Worm (Caenorhabditis elegans) whole organism, L4 larva: Measurements from ENCODE around the gene bca-1.

Experiments used
- F10B5.3 ChIP-seq: sonication (generic microtip); optimal IDR thresholded peaks from 2 replicates; lab custom pipeline; 2016; ENCODE audit warnings: mild to moderate bottlenecking, missing genetic modification characterization, missing compliant biosample characterization
- F26F4.8 ChIP-seq: fragments of 200-800 bp; sonication (Bioruptor generic); conservative IDR thresholded peaks from 2 replicates; pipeline ENCODE4 v1.3.6; 2022; ENCODE audit warnings: missing genetic modification characterization, missing compliant biosample characterization
- F44E2.7 ChIP-seq: fragments of 200-800 bp; sonication (Bioruptor generic); IDR thresholded peaks from 2 replicates; pipeline ENCODE4 v2.1.2; 2022; ENCODE audit warnings: missing genetic modification characterization, missing compliant biosample characterization
- F49E8.2 ChIP-seq: sonication (generic microtip); optimal IDR thresholded peaks from 2 replicates; lab custom pipeline; 2016; ENCODE audit warnings: missing compliant biosample characterization, mild to moderate bottlenecking, missing genetic modification characterization, borderline replicate concordance
- Y5F2A.4 ChIP-seq: fragments of 200-800 bp; sonication (Bioruptor generic); optimal IDR thresholded peaks from 2 replicates; lab custom pipeline; 2018; ENCODE audit warnings: mild to moderate bottlenecking, missing genetic modification characterization, missing compliant biosample characterization
- Y75B8A.6 ChIP-seq: fragments of 200-800 bp; sonication (Bioruptor generic); IDR thresholded peaks from 2 replicates; pipeline ENCODE4 v1.3.6; 2022; ENCODE audit warnings: missing genetic modification reagents, missing genetic modification characterization, missing compliant biosample characterization
- ZK337.2 ChIP-seq: fragments of 200-800 bp; sonication (Bioruptor generic); IDR thresholded peaks from 2 replicates; pipeline ENCODE4 v1.3.6; 2022; ENCODE audit warnings: missing genetic modification reagents, missing genetic modification characterization, missing compliant biosample characterization
- aly-2 ChIP-seq: sonication (generic microtip); optimal IDR thresholded peaks from 2 replicates; lab custom pipeline; 2018; ENCODE audit warnings: missing biosample characterization, missing genetic modification characterization
- attf-4 ChIP-seq: sonication (generic microtip); optimal IDR thresholded peaks from 3 replicates; lab custom pipeline; 2017; ENCODE audit warnings: missing biosample characterization, missing genetic modification characterization
- ces-1 ChIP-seq: fragments of 150-350 bp; sonication (generic microtip); optimal IDR thresholded peaks from 4 replicates; lab custom pipeline; 2014; ENCODE audit warnings: missing biosample characterization, missing genetic modification reagents, missing genetic modification characterization
- daf-16 ChIP-seq, 3 experiments: sonication (generic microtip); optimal IDR thresholded peaks; 2 replicates each; lab custom pipeline; 2016 to 2017; ENCODE audit warnings: missing genetic modification characterization in 3 of 3, missing genetic modification reagents in 3 of 3, mild to moderate bottlenecking in 2 of 3, missing compliant biosample characterization in 2 of 3, missing biosample characterization in 1 of 3, moderate library complexity in 1 of 3
- daf-8 ChIP-seq: fragments of 200-800 bp; sonication (Bioruptor generic); IDR thresholded peaks from 2 replicates; pipeline ENCODE4 v1.3.6; 2022; ENCODE audit warnings: missing genetic modification characterization, missing compliant biosample characterization
- dmd-6 ChIP-seq: fragments of 200-800 bp; sonication (Bioruptor generic); IDR thresholded peaks from 2 replicates; pipeline ENCODE4 v1.3.6; 2022; ENCODE audit warnings: missing genetic modification reagents, missing genetic modification characterization, missing compliant biosample characterization
- dpl-1 ChIP-seq: fragments of 150-350 bp; optimal IDR thresholded peaks from 2 replicates; lab custom pipeline; 2014; ENCODE audit warnings: missing biosample characterization, missing genetic modification reagents, missing genetic modification characterization
- dve-1 ChIP-seq: sonication (generic microtip); optimal IDR thresholded peaks from 2 replicates; lab custom pipeline; 2017; ENCODE audit warnings: antibody characterized with exemption, mild to moderate bottlenecking, missing genetic modification characterization, missing compliant biosample characterization; ENCODE audit not compliant: insufficient read depth
- fkh-10 ChIP-seq: fragments of 150-350 bp; optimal IDR thresholded peaks from 2 replicates; lab custom pipeline; 2014; ENCODE audit warnings: missing biosample characterization, missing genetic modification reagents, missing genetic modification characterization
- fos-1 ChIP-seq: fragments of 150-350 bp; optimal IDR thresholded peaks from 2 replicates; lab custom pipeline; 2014; ENCODE audit warnings: missing biosample characterization, missing genetic modification characterization
- gei-8 ChIP-seq: fragments of 200-800 bp; sonication (Bioruptor generic); optimal IDR thresholded peaks from 2 replicates; lab custom pipeline; 2018; ENCODE audit warnings: mild to moderate bottlenecking, missing genetic modification characterization, missing compliant biosample characterization
- hif-1 ChIP-seq, 2 experiments: sonication (generic microtip); optimal IDR thresholded peaks; 2 replicates each; lab custom pipeline; 2016 to 2017; ENCODE audit warnings: missing compliant biosample characterization in 2 of 2, missing genetic modification characterization in 2 of 2, missing genetic modification reagents in 2 of 2, missing genotype in 2 of 2, mild to moderate bottlenecking in 1 of 2
- hlh-11 ChIP-seq: fragments of 200-800 bp; sonication (Bioruptor generic); optimal IDR thresholded peaks from 2 replicates; lab custom pipeline; 2018; ENCODE audit warnings: mild to moderate bottlenecking, missing genetic modification characterization, missing compliant biosample characterization
- jun-1 ChIP-seq: fragments of 150-350 bp; optimal IDR thresholded peaks from 2 replicates; lab custom pipeline; 2014; ENCODE audit warnings: missing biosample characterization, missing genetic modification reagents, missing genetic modification characterization
- lin-1 ChIP-seq: fragments of 200-800 bp; sonication (Bioruptor generic); IDR thresholded peaks from 2 replicates; pipeline ENCODE4 v1.3.6; 2022; ENCODE audit warnings: missing genetic modification reagents, missing genetic modification characterization, missing compliant biosample characterization
- lin-29 ChIP-seq: fragments of 200-800 bp; sonication (Bioruptor generic); IDR thresholded peaks from 2 replicates; pipeline ENCODE4 v1.3.6; 2022; ENCODE audit warnings: missing genetic modification reagents, missing genetic modification characterization, missing compliant biosample characterization
- lin-38 ChIP-seq: fragments of 200-800 bp; sonication (Bioruptor generic); IDR thresholded peaks from 2 replicates; pipeline ENCODE4 v1.3.6; 2022; ENCODE audit warnings: missing genetic modification reagents, missing genetic modification characterization, missing compliant biosample characterization
- lir-3 ChIP-seq: sonication (generic microtip); optimal IDR thresholded peaks from 2 replicates; lab custom pipeline; 2016; ENCODE audit warnings: mild to moderate bottlenecking, missing genetic modification characterization, missing compliant biosample characterization
- lsy-2 ChIP-seq, 2 experiments: fragments of 150-350 bp in 1 of 2; sonication (generic microtip) in 1 of 2; optimal IDR thresholded peaks; 2 replicates each; lab custom pipeline; 2014 to 2017; ENCODE audit warnings: missing biosample characterization in 2 of 2, missing genetic modification characterization in 2 of 2
- mdl-1 ChIP-seq, 2 experiments: fragments of 150-350 bp in 1 of 2; sonication (generic microtip) in 1 of 2; optimal IDR thresholded peaks; 2 replicates each; lab custom pipeline; 2014 to 2017; ENCODE audit warnings: missing biosample characterization in 2 of 2, missing genetic modification characterization in 2 of 2
- mxl-3 ChIP-seq: fragments of 200-800 bp; sonication (Bioruptor generic); optimal IDR thresholded peaks from 2 replicates; lab custom pipeline; 2018; ENCODE audit warnings: mild to moderate bottlenecking, missing genetic modification characterization, missing compliant biosample characterization
- nhr-10 ChIP-seq: fragments of 150-350 bp; optimal IDR thresholded peaks from 2 replicates; lab custom pipeline; 2014; ENCODE audit warnings: missing biosample characterization, missing genetic modification characterization
- nhr-102 ChIP-seq: sonication (generic microtip); optimal IDR thresholded peaks from 2 replicates; lab custom pipeline; 2016; ENCODE audit warnings: mild to moderate bottlenecking, missing genetic modification characterization, moderate library complexity, missing compliant biosample characterization
- nhr-25 ChIP-seq: sonication (generic microtip); optimal IDR thresholded peaks from 2 replicates; lab custom pipeline; 2017; ENCODE audit warnings: missing genetic modification characterization, mild to moderate bottlenecking, missing compliant biosample characterization, antibody characterized with exemption, moderate library complexity, borderline replicate concordance; ENCODE audit not compliant: insufficient read depth
- nhr-28 ChIP-seq: fragments of 150-350 bp; optimal IDR thresholded peaks from 2 replicates; lab custom pipeline; 2014; ENCODE audit warnings: missing biosample characterization, missing genetic modification characterization
- nhr-41 ChIP-seq: fragments of 200-800 bp; sonication (Bioruptor generic); IDR thresholded peaks from 2 replicates; pipeline ENCODE4 v1.3.6; 2022; ENCODE audit warnings: missing genetic modification reagents, missing genetic modification characterization, missing compliant biosample characterization
- nhr-42 ChIP-seq: fragments of 200-800 bp; sonication (Bioruptor generic); IDR thresholded peaks from 2 replicates; pipeline ENCODE4 v1.3.6; 2022; ENCODE audit warnings: missing genetic modification characterization, missing compliant biosample characterization
- nhr-48 ChIP-seq: sonication (generic microtip); optimal IDR thresholded peaks from 2 replicates; lab custom pipeline; 2016; ENCODE audit warnings: mild to moderate bottlenecking, missing genetic modification characterization, missing compliant biosample characterization
- nhr-77 ChIP-seq: fragments of 150-350 bp; optimal IDR thresholded peaks from 2 replicates; lab custom pipeline; 2014; ENCODE audit warnings: missing biosample characterization, missing genetic modification characterization
- php-3 ChIP-seq: fragments of 200-800 bp; sonication (Bioruptor generic); IDR thresholded peaks from 2 replicates; pipeline ENCODE4 v1.3.6; 2022; ENCODE audit warnings: missing genetic modification reagents, missing genetic modification characterization, missing compliant biosample characterization
- pqm-1 ChIP-seq: sonication (generic microtip); optimal IDR thresholded peaks from 2 replicates; lab custom pipeline; 2017; ENCODE audit warnings: missing biosample characterization, missing genetic modification characterization
- rbr-2 ChIP-seq: sonication (generic microtip); optimal IDR thresholded peaks from 2 replicates; lab custom pipeline; 2016; ENCODE audit warnings: missing genotype, missing genetic modification characterization, missing compliant biosample characterization
- sdz-12 ChIP-seq: fragments of 200-800 bp; sonication (Bioruptor generic); optimal IDR thresholded peaks from 2 replicates; lab custom pipeline; 2018; ENCODE audit warnings: mild to moderate bottlenecking, missing genetic modification characterization, missing compliant biosample characterization
- spr-3 ChIP-seq: fragments of 200-800 bp; sonication (Bioruptor generic); optimal IDR thresholded peaks from 2 replicates; lab custom pipeline; 2018; ENCODE audit warnings: mild to moderate bottlenecking, missing genetic modification characterization, missing compliant biosample characterization
- tag-97 ChIP-seq: fragments of 200-800 bp; sonication (Bioruptor generic); IDR thresholded peaks from 2 replicates; pipeline ENCODE4 v1.3.6; 2022; ENCODE audit warnings: missing genetic modification characterization, missing compliant biosample characterization
- tra-1 ChIP-seq: fragments of 200-800 bp; sonication (Bioruptor generic); IDR thresholded peaks from 2 replicates; pipeline ENCODE4 v1.3.6; 2022; ENCODE audit warnings: missing genetic modification reagents, missing genetic modification characterization, missing compliant biosample characterization
- unc-130 ChIP-seq: sonication (generic microtip); optimal IDR thresholded peaks from 2 replicates; lab custom pipeline; 2016; ENCODE audit warnings: missing genetic modification reagents, missing genetic modification characterization, missing compliant biosample characterization
- vab-7 ChIP-seq: fragments of 200-800 bp; sonication (Bioruptor generic); IDR thresholded peaks from 2 replicates; pipeline ENCODE4 v1.3.6; 2022; ENCODE audit warnings: missing genetic modification reagents, missing genetic modification characterization, missing compliant biosample characterization
- zip-11 ChIP-seq: fragments of 200-800 bp; sonication (Bioruptor generic); IDR thresholded peaks from 2 replicates; pipeline ENCODE4 v1.3.6; 2022; ENCODE audit warnings: missing genetic modification characterization, missing compliant biosample characterization
- ztf-7 ChIP-seq: fragments of 150-350 bp; optimal IDR thresholded peaks from 2 replicates; lab custom pipeline; 2014; ENCODE audit warnings: missing biosample characterization, missing genetic modification characterization

Gene bca-1

ce11 chrX:6250272-6250752 is 45.8 kb upstream of the bca-1 start (continued):
- TF ChIP-seq aly-2 (no peak), hlh-11 (peak; percentile 77), nhr-77 (tag; lab: Kevin White, UChicago) (no peak), vab-7 (GFP tag; lab: Robert Waterston, UW) (no peak), rbr-2 (tag; lab: Kevin White, UChicago) (peak; percentile 26), fos-1 (tag; lab: Kevin White, UChicago) (no peak), dpl-1 (GFP tag; lab: Kevin White, UChicago) (no peak), tag-97 (no peak), nhr-41 (GFP tag; lab: Robert Waterston, UW) (peak; percentile 41; the same call in 1 of the 2 replicates), tra-1 (GFP tag; lab: Robert Waterston, UW) (peak; percentile 71), nhr-25 (tag; lab: Kevin White, UChicago) (peak; percentile 23), spr-3 (no peak), lin-1 (GFP tag; lab: Robert Waterston, UW) (no peak), F26F4.8 (GFP tag; lab: Robert Waterston, UW) (no peak), lin-38 (GFP tag; lab: Robert Waterston, UW) (no peak), nhr-102 (tag; lab: Kevin White, UChicago) (no peak), daf-8 (GFP tag; lab: Robert Waterston, UW) (no peak), F49E8.2 (no peak), sdz-12 (GFP tag; lab: Kevin White, UChicago) (no peak), F10B5.3 (tag; lab: Kevin White, UChicago) (no peak), nhr-10 (tag; lab: Kevin White, UChicago) (peak; percentile 61), Y75B8A.6 (no peak), nhr-42 (GFP tag; lab: Robert Waterston, UW) (no peak), lir-3 (tag; lab: Kevin White, UChicago) (no peak), nhr-48 (tag; lab: Kevin White, UChicago) (peak; percentile 65), ces-1 (no peak), nhr-28 (tag; lab: Kevin White, UChicago) (peak; percentile 72), Y5F2A.4 (GFP tag; lab: Kevin White, UChicago) (no peak), daf-16 (GFP tag; optimal IDR thresholded peaks at IDR 0.05; lab: Kevin White, UChicago) (no peak), daf-16 (tag; optimal IDR thresholded peaks at IDR 0.05; lab: Kevin White, UChicago) (peak; percentile 84), attf-4 (tag; lab: Kevin White, UChicago) (no peak), lsy-2 (tag; optimal IDR thresholded peaks at IDR 0.05; lab: Kevin White, UChicago) (peak in 1 of 2 experiments; percentile 31), ZK337.2 (GFP tag; lab: Robert Waterston, UW) (no peak), hif-1 (tag; optimal IDR thresholded peaks at IDR 0.05; lab: Kevin White, UChicago) (no peak), dmd-6 (GFP tag; lab: Robert Waterston, UW) (peak; percentile 69), mdl-1 (tag; optimal IDR thresholded peaks at IDR 0.05; lab: Kevin White, UChicago) (peak in 1 of 2 experiments; percentile 52), ztf-7 (peak; percentile 81)

- TF ChIP-seq zip-11 (no peak), gei-8 (GFP tag; lab: Kevin White, UChicago) (no peak), pqm-1 (tag; lab: Kevin White, UChicago) (no peak), daf-16 (GFP tag; optimal IDR thresholded peaks at IDR 0.05; lab: Kevin White, UChicago) (no peak), daf-16 (tag; optimal IDR thresholded peaks at IDR 0.05; lab: Kevin White, UChicago) (peak; percentile 58), fkh-10 (GFP tag; lab: Kevin White, UChicago) (peak; percentile 10), mxl-3 (GFP tag; lab: Kevin White, UChicago) (no peak), lin-29 (no peak), F49E8.2 (no peak), dve-1 (tag; lab: Kevin White, UChicago) (peak; percentile 17), php-3 (GFP tag; lab: Robert Waterston, UW) (no peak), unc-130 (GFP tag; lab: Kevin White, UChicago) (no peak), ces-1 (peak; percentile 12), nhr-28 (tag; lab: Kevin White, UChicago) (peak; percentile 66), jun-1 (no peak), lin-1 (GFP tag; lab: Robert Waterston, UW) (no peak), nhr-77 (tag; lab: Kevin White, UChicago) (no peak), dpl-1 (GFP tag; lab: Kevin White, UChicago) (peak; percentile 3), F44E2.7 (GFP tag; lab: Robert Waterston, UW) (no peak)
These were observed 44.5 kb upstream of the bca-1 start for ce11 chrX:6248778-6249658.
